Worm (Caenorhabditis elegans) whole organism, late embryonic: ENCODE results near the gene C14A6.8.

Source experiments
- F13H6.1 ChIP-seq: sonication (generic microtip); optimal IDR thresholded peaks from 2 replicates; lab custom pipeline; 2016; ENCODE audit warnings: missing genetic modification characterization, missing compliant biosample characterization
- K09A11.1 ChIP-seq: sonication (generic microtip); optimal IDR thresholded peaks from 2 replicates; lab custom pipeline; 2017; ENCODE audit warnings: antibody characterized with exemption, mild to moderate bottlenecking, missing genetic modification characterization, missing compliant biosample characterization; ENCODE audit not compliant: insufficient read depth
- ahr-1 ChIP-seq: sonication (generic microtip); optimal IDR thresholded peaks from 2 replicates; lab custom pipeline; 2016; ENCODE audit warnings: missing genetic modification characterization, missing compliant biosample characterization
- ceh-22 ChIP-seq: sonication (generic microtip); optimal IDR thresholded peaks from 2 replicates; lab custom pipeline; 2017; ENCODE audit warnings: missing biosample characterization, missing genetic modification characterization
- ceh-30 ChIP-seq: fragments of 150-350 bp; optimal IDR thresholded peaks from 2 replicates; lab custom pipeline; 2014; ENCODE audit warnings: missing biosample characterization, missing genetic modification characterization
- ceh-34 ChIP-seq: sonication (generic microtip); optimal IDR thresholded peaks from 2 replicates; lab custom pipeline; 2016; ENCODE audit warnings: mild to moderate bottlenecking, missing genetic modification characterization, missing compliant biosample characterization
- ceh-45 ChIP-seq: fragments of 200-800 bp; sonication (Bioruptor generic); IDR thresholded peaks from 2 replicates; pipeline ENCODE4 v1.3.6; 2022; ENCODE audit warnings: missing genetic modification reagents, missing genetic modification characterization, missing compliant biosample characterization
- ceh-48 ChIP-seq: sonication (generic microtip); optimal IDR thresholded peaks from 2 replicates; lab custom pipeline; 2016; ENCODE audit warnings: missing genetic modification characterization, inconsistent platforms, missing compliant biosample characterization
- ceh-9 ChIP-seq: sonication (generic microtip); optimal IDR thresholded peaks from 2 replicates; lab custom pipeline; 2016; ENCODE audit warnings: mild to moderate bottlenecking, missing genetic modification characterization, inconsistent platforms, missing compliant biosample characterization
- che-1 ChIP-seq: sonication (generic microtip); optimal IDR thresholded peaks from 2 replicates; lab custom pipeline; 2016; ENCODE audit warnings: mild to moderate bottlenecking, missing genetic modification characterization, missing compliant biosample characterization
- dmd-4 ChIP-seq: sonication (generic microtip); optimal IDR thresholded peaks from 2 replicates; lab custom pipeline; 2016; ENCODE audit warnings: borderline replicate concordance, missing genetic modification characterization, missing compliant biosample characterization
- dve-1 ChIP-seq: sonication (generic microtip); optimal IDR thresholded peaks from 2 replicates; lab custom pipeline; 2017; ENCODE audit warnings: antibody characterized with exemption, mild to moderate bottlenecking, missing genetic modification characterization, missing compliant biosample characterization
- elt-4 ChIP-seq: sonication (generic microtip); optimal IDR thresholded peaks from 2 replicates; lab custom pipeline; 2016; ENCODE audit warnings: missing genetic modification characterization, missing compliant biosample characterization
- eyg-1 ChIP-seq: sonication (generic microtip); optimal IDR thresholded peaks from 2 replicates; lab custom pipeline; 2016; ENCODE audit warnings: missing genotype, missing genetic modification characterization, missing compliant biosample characterization
- fax-1 ChIP-seq: sonication (generic microtip); optimal IDR thresholded peaks from 2 replicates; lab custom pipeline; 2016; ENCODE audit warnings: missing genotype, missing genetic modification characterization, missing compliant biosample characterization
- fkh-10 ChIP-seq: fragments of 150-350 bp; optimal IDR thresholded peaks from 2 replicates; lab custom pipeline; 2014; ENCODE audit warnings: missing biosample characterization, missing genetic modification reagents, missing genetic modification characterization
- fkh-6 ChIP-seq: sonication (generic microtip); optimal IDR thresholded peaks from 2 replicates; lab custom pipeline; 2016; ENCODE audit warnings: missing genetic modification characterization, missing compliant biosample characterization
- gmeb-2 ChIP-seq: sonication (generic microtip); optimal IDR thresholded peaks from 2 replicates; lab custom pipeline; 2016; ENCODE audit warnings: missing genetic modification characterization, inconsistent platforms, missing compliant biosample characterization
- hlh-13 ChIP-seq: fragments of 200-800 bp; sonication (Bioruptor generic); optimal IDR thresholded peaks from 2 replicates; lab custom pipeline; 2018; ENCODE audit warnings: mild to moderate bottlenecking, missing genetic modification characterization, missing compliant biosample characterization
- hlh-6 ChIP-seq: sonication (generic microtip); optimal IDR thresholded peaks from 2 replicates; lab custom pipeline; 2016; ENCODE audit warnings: missing genotype, missing genetic modification characterization, missing compliant biosample characterization
- hlh-8 ChIP-seq: sonication (generic microtip); optimal IDR thresholded peaks from 2 replicates; lab custom pipeline; 2016; ENCODE audit warnings: missing genotype, missing genetic modification characterization, missing compliant biosample characterization
- madf-2 ChIP-seq: sonication (generic microtip); optimal IDR thresholded peaks from 2 replicates; lab custom pipeline; 2017; ENCODE audit warnings: missing genetic modification characterization, missing compliant biosample characterization
- mec-3 ChIP-seq: sonication (generic microtip); optimal IDR thresholded peaks from 2 replicates; lab custom pipeline; 2016; ENCODE audit warnings: borderline replicate concordance, missing genetic modification characterization, missing compliant biosample characterization
- nhr-11 ChIP-seq: fragments of 150-350 bp; optimal IDR thresholded peaks from 2 replicates; lab custom pipeline; 2014; ENCODE audit warnings: missing biosample characterization, missing genetic modification characterization
- pag-3 ChIP-seq: sonication (generic microtip); optimal IDR thresholded peaks from 2 replicates; lab custom pipeline; 2016; ENCODE audit warnings: missing compliant biosample characterization, missing genetic modification characterization, borderline replicate concordance
- pax-1 ChIP-seq: fragments of 150-350 bp; optimal IDR thresholded peaks from 2 replicates; lab custom pipeline; 2014; ENCODE audit warnings: missing biosample characterization, missing genetic modification characterization
- pha-2 ChIP-seq: sonication (generic microtip); optimal IDR thresholded peaks from 2 replicates; lab custom pipeline; 2017; ENCODE audit warnings: mild to moderate bottlenecking, missing genetic modification characterization, missing compliant biosample characterization
- ref-2 ChIP-seq: sonication (generic microtip); optimal IDR thresholded peaks from 2 replicates; lab custom pipeline; 2016; ENCODE audit warnings: missing genetic modification characterization, missing compliant biosample characterization
- rnt-1 ChIP-seq: sonication (generic microtip); optimal IDR thresholded peaks from 2 replicates; lab custom pipeline; 2016; ENCODE audit warnings: missing genetic modification characterization, missing compliant biosample characterization
- sox-4 ChIP-seq: sonication (generic microtip); optimal IDR thresholded peaks from 2 replicates; lab custom pipeline; 2017; ENCODE audit warnings: mild to moderate bottlenecking, missing genetic modification characterization, inconsistent platforms, missing compliant biosample characterization
- syd-9 ChIP-seq: sonication (generic microtip); optimal IDR thresholded peaks from 2 replicates; lab custom pipeline; 2016; ENCODE audit warnings: mild to moderate bottlenecking, missing genetic modification characterization, moderate library complexity, missing compliant biosample characterization
- ttx-3 ChIP-seq: sonication (generic microtip); optimal IDR thresholded peaks from 2 replicates; lab custom pipeline; 2016; ENCODE audit warnings: missing genetic modification reagents, missing genetic modification characterization, missing compliant biosample characterization
- unc-42 ChIP-seq: sonication (generic microtip); optimal IDR thresholded peaks from 2 replicates; lab custom pipeline; 2016; ENCODE audit warnings: missing genotype, missing genetic modification characterization, missing compliant biosample characterization
- unc-86 ChIP-seq: sonication (generic microtip); optimal IDR thresholded peaks from 2 replicates; lab custom pipeline; 2016; ENCODE audit warnings: missing genetic modification characterization, missing compliant biosample characterization
- zip-5 ChIP-seq: sonication (generic microtip); optimal IDR thresholded peaks from 2 replicates; lab custom pipeline; 2016; ENCODE audit warnings: missing genetic modification characterization, missing compliant biosample characterization
- ztf-16 ChIP-seq: sonication (generic microtip); optimal IDR thresholded peaks from 2 replicates; lab custom pipeline; 2017; ENCODE audit warnings: missing genetic modification characterization, missing compliant biosample characterization

C14A6.8 gene

ce11 chrV:18137679-18138078, 33.8 kb downstream of the C14A6.8 start:
- no peak for TF ChIP-seq hlh-8 (tag; lab: Kevin White, UChicago)
- no peak for TF ChIP-seq pax-1 (tag; lab: Kevin White, UChicago)
- TF ChIP-seq hlh-13 (GFP tag; lab: Kevin White, UChicago) = no peak

DNA sequence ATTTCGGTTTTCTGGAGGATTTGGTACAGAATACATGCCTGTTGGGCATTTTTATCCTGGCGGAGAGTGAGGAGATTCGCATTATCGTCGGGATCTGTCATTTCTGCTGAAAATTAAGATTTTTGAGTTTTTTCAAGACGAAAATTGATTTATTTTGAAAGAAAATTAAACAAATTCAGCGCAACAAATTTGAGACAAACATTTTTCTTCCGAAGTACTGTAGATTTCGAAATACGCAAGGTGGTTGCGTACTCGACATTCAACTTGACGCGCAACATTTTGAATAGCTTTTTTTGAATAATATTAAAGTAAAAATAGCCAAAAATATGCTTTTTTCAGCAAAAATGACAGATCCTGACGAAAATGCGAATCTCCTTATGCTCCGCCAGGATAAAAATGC, 37.1 kb downstream of the C14A6.8 start, which contains the start of gene Y37H2A.7:
Gene Y37H2A.7 (minus strand): TSS at position 101 of the 400 bp plus-strand sequence.
- no peak for TF ChIP-seq ztf-16
- TF ChIP-seq zip-5 (tag; lab: Kevin White, UChicago) = no peak
- TF ChIP-seq pag-3 = no peak
- no peak for TF ChIP-seq pax-1 (tag; lab: Kevin White, UChicago)
- TF ChIP-seq gmeb-2 (tag; lab: Kevin White, UChicago) = no peak
- no peak for TF ChIP-seq madf-2 (tag; lab: Kevin White, UChicago)
- no peak for TF ChIP-seq unc-42 (tag; lab: Kevin White, UChicago)
- no peak for TF ChIP-seq dve-1
- TF ChIP-seq K09A11.1 (tag; lab: Kevin White, UChicago) = no peak
- no peak for TF ChIP-seq elt-4 (tag; lab: Kevin White, UChicago)
- TF ChIP-seq sox-4 = no peak
- TF ChIP-seq ceh-48 = no peak
- TF ChIP-seq rnt-1 = no peak
- TF ChIP-seq syd-9 (tag; lab: Kevin White, UChicago) = no peak
- TF ChIP-seq nhr-11 (tag; lab: Kevin White, UChicago) = no peak
- TF ChIP-seq ref-2 (tag; lab: Kevin White, UChicago) = no peak
- TF ChIP-seq fax-1 (tag; lab: Kevin White, UChicago) = no peak
- TF ChIP-seq pha-2 = no peak
- TF ChIP-seq hlh-6 (tag; lab: Kevin White, UChicago) = no peak
- TF ChIP-seq F13H6.1 (tag; lab: Kevin White, UChicago) = no peak

- no peak for TF ChIP-seq ceh-45 (GFP tag; lab: Robert Waterston, UW)
- no peak for TF ChIP-seq fkh-6 (tag; lab: Kevin White, UChicago)
- TF ChIP-seq mec-3 (tag; lab: Kevin White, UChicago) = no peak
- TF ChIP-seq madf-2 (tag; lab: Kevin White, UChicago) = no peak
- TF ChIP-seq hlh-6 (tag; lab: Kevin White, UChicago) = no peak
- no peak for TF ChIP-seq ceh-22 (tag; lab: Kevin White, UChicago)
- no peak for TF ChIP-seq hlh-13 (GFP tag; lab: Kevin White, UChicago)
- TF ChIP-seq fkh-10 (GFP tag; lab: Kevin White, UChicago) = no peak
- TF ChIP-seq ceh-34 (tag; lab: Kevin White, UChicago) = no peak
- TF ChIP-seq ahr-1 = no peak
- TF ChIP-seq ttx-3 (tag; lab: Kevin White, UChicago) = no peak
- no peak for TF ChIP-seq K09A11.1 (tag; lab: Kevin White, UChicago)
- no peak for TF ChIP-seq ceh-30 (tag; lab: Kevin White, UChicago)
- TF ChIP-seq, all 69 proteins: peak for 0
Measured at ce11 chrV:18133177-18133576, 38.3 kb downstream of the C14A6.8 start, which contains the start of gene Y37H2A.18. Gene Y37H2A.18 (minus strand): TSS chrV:18133277.

DNA sequence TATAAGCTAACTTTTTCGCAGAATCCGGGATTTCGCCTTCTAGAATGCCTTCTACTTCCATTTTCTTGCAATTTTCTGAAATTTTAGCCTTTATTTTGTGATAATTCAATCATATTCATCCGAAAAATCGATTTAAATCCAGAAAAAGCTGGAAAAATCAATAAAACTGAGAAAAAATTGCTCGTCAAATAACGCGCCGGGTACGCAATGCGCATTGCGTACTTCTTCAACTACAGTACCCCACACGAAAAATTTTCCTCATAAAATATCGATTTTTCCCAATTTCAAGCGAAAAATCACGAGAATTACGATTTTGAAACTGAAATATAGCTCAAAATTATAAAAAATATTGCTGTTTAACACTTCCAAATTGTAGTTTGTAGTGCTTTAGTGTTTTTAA, 40.4 kb downstream of the C14A6.8 start, which contains the start of gene Y37H2A.12:
Gene Y37H2A.12 (minus strand): TSS at position 81 of the 400 bp plus-strand sequence.
- TF ChIP-seq unc-86 (tag; lab: Kevin White, UChicago) (no peak), ceh-9 (tag; lab: Kevin White, UChicago) (no peak), che-1 (no peak), dmd-4 (tag; lab: Kevin White, UChicago) (no peak), eyg-1 (tag; lab: Kevin White, UChicago) (no peak), ceh-34 (tag; lab: Kevin White, UChicago) (no peak)
